Fruit fly (Drosophila melanogaster) whole organism, embryonic: ENCODE measurements around the gene CG9986.

Experiments used
- Antp ChIP-seq: fragments of 200-800 bp; sonication (Bioruptor generic); optimal IDR thresholded peaks from 3 replicates; lab custom pipeline; 2016; ENCODE audit warnings: missing biosample characterization, missing genetic modification characterization
- Atf3 ChIP-seq: fragments of 200-800 bp; sonication (Bioruptor generic); optimal IDR thresholded peaks from 3 replicates; lab custom pipeline; 2016; ENCODE audit warnings: missing biosample characterization, missing genetic modification characterization
- Bdp1 ChIP-seq: fragments of 200-800 bp; sonication (Bioruptor generic); optimal IDR thresholded peaks from 3 replicates; lab custom pipeline; 2016; ENCODE audit warnings: missing biosample characterization, missing genetic modification characterization
- Bgb ChIP-seq: fragments of 200-800 bp; sonication (Bioruptor generic); IDR thresholded peaks from 2 replicates; pipeline ENCODE4 v1.3.6; 2022; ENCODE audit warnings: missing biosample characterization, missing genetic modification characterization; ENCODE audit not compliant: partially characterized antibody
- C15 ChIP-seq: fragments of 200-800 bp; sonication (Bioruptor generic); IDR thresholded peaks from 3 replicates; pipeline ENCODE4 v1.3.6; 2022; ENCODE audit warnings: missing biosample characterization, missing genetic modification characterization
- CG10209 ChIP-seq: fragments of 200-800 bp; sonication (Bioruptor generic); optimal IDR thresholded peaks from 3 replicates; lab custom pipeline; 2017; ENCODE audit warnings: missing biosample characterization, mild to moderate bottlenecking, missing genetic modification characterization, missing genetic modification reagents
- CG10959 ChIP-seq: fragments of 200-800 bp; sonication (Bioruptor generic); IDR thresholded peaks from 2 replicates; pipeline ENCODE4 v1.3.6; 2022; ENCODE audit warnings: missing biosample characterization, missing genetic modification characterization
- CG13123 ChIP-seq: fragments of 200-800 bp; sonication (Bioruptor generic); optimal IDR thresholded peaks from 2 replicates; lab custom pipeline; 2016; ENCODE audit warnings: missing biosample characterization, missing genetic modification characterization
- CG14860 ChIP-seq: fragments of 200-800 bp; sonication (Bioruptor generic); IDR thresholded peaks from 3 replicates; pipeline ENCODE4 v1.3.6; 2022; ENCODE audit warnings: missing biosample characterization, missing genetic modification characterization; ENCODE audit not compliant: partially characterized antibody
- CG15479 ChIP-seq: fragments of 200-800 bp; sonication (Bioruptor generic); optimal IDR thresholded peaks from 3 replicates; lab custom pipeline; 2019; ENCODE audit warnings: missing biosample characterization, mild to moderate bottlenecking, missing genetic modification characterization, moderate library complexity
- CG2116 ChIP-seq: fragments of 200-800 bp; sonication (Bioruptor generic); optimal IDR thresholded peaks from 3 replicates; lab custom pipeline; 2018; ENCODE audit warnings: missing biosample characterization, mild to moderate bottlenecking, missing genetic modification characterization
- CG2129 ChIP-seq: fragments of 200-800 bp; sonication (Bioruptor generic); IDR thresholded peaks from 2 replicates; pipeline ENCODE4 v1.3.6; 2022; ENCODE audit warnings: missing biosample characterization, missing genetic modification characterization; ENCODE audit not compliant: partially characterized antibody
- CG2712 ChIP-seq: fragments of 200-800 bp; optimal IDR thresholded peaks from 3 replicates; lab custom pipeline; 2019; ENCODE audit warnings: missing biosample characterization, mild to moderate bottlenecking, missing genetic modification characterization, moderate library complexity
- CG2875 ChIP-seq: fragments of 200-800 bp; sonication (Bioruptor generic); optimal IDR thresholded peaks from 2 replicates; lab custom pipeline; 2017; ENCODE audit warnings: missing biosample characterization, mild to moderate bottlenecking, missing genetic modification characterization, missing genetic modification reagents
- CG32767 ChIP-seq: fragments of 200-800 bp; sonication (Bioruptor generic); IDR thresholded peaks from 2 replicates; pipeline ENCODE4 v1.3.6; 2022; ENCODE audit warnings: missing biosample characterization, missing genetic modification characterization
- CG5180 ChIP-seq: fragments of 200-800 bp; sonication (Bioruptor generic); optimal IDR thresholded peaks from 3 replicates; lab custom pipeline; 2017; ENCODE audit warnings: missing biosample characterization, missing genetic modification characterization, mild to moderate bottlenecking, moderate library complexity, missing genetic modification reagents
- CG6272 ChIP-seq: fragments of 200-800 bp; sonication (Bioruptor generic); IDR thresholded peaks from 2 replicates; pipeline ENCODE4 v1.3.6; 2022; ENCODE audit warnings: missing biosample characterization, missing genetic modification characterization
- CG6683 ChIP-seq: fragments of 200-800 bp; sonication (Bioruptor generic); optimal IDR thresholded peaks from 2 replicates; lab custom pipeline; 2017; ENCODE audit warnings: missing biosample characterization, mild to moderate bottlenecking, missing genetic modification characterization, missing genetic modification reagents
- CG8290 ChIP-seq, 3 experiments: fragments of 200-800 bp; sonication (Bioruptor generic); optimal IDR thresholded peaks; 2 replicates each; lab custom pipeline; 2016 to 2019; ENCODE audit warnings: missing biosample characterization in 3 of 3, missing genetic modification characterization in 3 of 3, mild to moderate bottlenecking in 2 of 3, moderate library complexity in 1 of 3
- CG8765 ChIP-seq: fragments of 200-800 bp; sonication (Bioruptor generic); IDR thresholded peaks from 2 replicates; pipeline ENCODE4 v1.3.6; 2022; ENCODE audit warnings: missing biosample characterization, missing genetic modification characterization
- CG9215 ChIP-seq: fragments of 200-800 bp; sonication (Bioruptor generic); IDR thresholded peaks from 2 replicates; pipeline ENCODE4 v1.3.6; 2022; ENCODE audit warnings: missing biosample characterization, missing genetic modification characterization
- CG9876 ChIP-seq: fragments of 200-800 bp; sonication (Bioruptor generic); optimal IDR thresholded peaks from 2 replicates; lab custom pipeline; 2016; ENCODE audit warnings: missing biosample characterization, missing genetic modification characterization
- Doc2 ChIP-seq: fragments of 200-800 bp; sonication (Bioruptor generic); IDR thresholded peaks from 2 replicates; pipeline ENCODE4 v1.3.6; 2022; ENCODE audit warnings: missing biosample characterization, missing genetic modification characterization
- Ets97D ChIP-seq: fragments of 200-800 bp; sonication (Bioruptor generic); optimal IDR thresholded peaks from 3 replicates; lab custom pipeline; 2016; ENCODE audit warnings: missing biosample characterization, missing genetic modification characterization
- Hey ChIP-seq: fragments of 200-800 bp; sonication (Bioruptor generic); optimal IDR thresholded peaks from 3 replicates; lab custom pipeline; 2018; ENCODE audit warnings: missing biosample characterization, mild to moderate bottlenecking, missing genetic modification characterization
- Hr78 ChIP-seq, 2 experiments: fragments of 200-800 bp in 1 of 2; fragments of >200 bp in 1 of 2; sonication (Bioruptor generic) in 1 of 2; optimal IDR thresholded peaks; 2 replicates each; lab custom pipeline; 2017 to 2019; ENCODE audit warnings: missing biosample characterization in 2 of 2, missing genetic modification characterization in 2 of 2, mild to moderate bottlenecking in 1 of 2, moderate library complexity in 1 of 2
- Jarid2 ChIP-seq: fragments of 200-800 bp; sonication (Bioruptor generic); optimal IDR thresholded peaks from 3 replicates; lab custom pipeline; 2017; ENCODE audit warnings: mild to moderate bottlenecking, missing biosample characterization, missing genetic modification reagents, missing genetic modification characterization
- NC2β ChIP-seq: fragments of 200-800 bp; sonication (Bioruptor generic); optimal IDR thresholded peaks from 2 replicates; lab custom pipeline; 2016; ENCODE audit warnings: missing biosample characterization, missing genetic modification characterization
- Opbp ChIP-seq: fragments of 200-800 bp; sonication (Bioruptor generic); IDR thresholded peaks from 3 replicates; pipeline ENCODE4 v1.3.6; 2022; ENCODE audit warnings: missing biosample characterization, missing genetic modification characterization; ENCODE audit not compliant: partially characterized antibody
- Sin3A ChIP-seq: fragments of >200 bp; optimal IDR thresholded peaks from 2 replicates; lab custom pipeline; 2018
- Six4 ChIP-seq: fragments of 200-800 bp; sonication (Bioruptor generic); optimal IDR thresholded peaks from 2 replicates; lab custom pipeline; 2016; ENCODE audit warnings: missing biosample characterization, missing genetic modification characterization
- amos ChIP-seq: fragments of 200-800 bp; sonication (Bioruptor generic); IDR thresholded peaks from 2 replicates; pipeline ENCODE4 v1.3.6; 2022; ENCODE audit warnings: missing biosample characterization, missing genetic modification characterization; ENCODE audit not compliant: partially characterized antibody
- aop ChIP-seq: fragments of 200-800 bp; sonication (Bioruptor generic); IDR thresholded peaks from 2 replicates; pipeline ENCODE4 v1.3.6; 2022; ENCODE audit warnings: missing biosample characterization, missing genetic modification characterization
- bsh ChIP-seq, 2 experiments: fragments of 200-800 bp; sonication (Bioruptor generic); optimal IDR thresholded peaks; 2 replicates each; lab custom pipeline; 2017 to 2018; ENCODE audit warnings: mild to moderate bottlenecking in 2 of 2, missing biosample characterization in 2 of 2, missing genetic modification characterization in 2 of 2, moderate library complexity in 1 of 2
- disco-r ChIP-seq: fragments of 200-800 bp; sonication (Bioruptor generic); optimal IDR thresholded peaks from 2 replicates; lab custom pipeline; 2016; ENCODE audit warnings: missing biosample characterization, missing genetic modification characterization
- grau ChIP-seq: fragments of 200-800 bp; optimal IDR thresholded peaks from 3 replicates; lab custom pipeline; 2019; ENCODE audit warnings: missing biosample characterization, mild to moderate bottlenecking, missing genetic modification characterization, moderate library complexity
- gsb-n ChIP-seq: fragments of 200-800 bp; sonication (Bioruptor generic); optimal IDR thresholded peaks from 3 replicates; lab custom pipeline; 2018; ENCODE audit warnings: missing biosample characterization, mild to moderate bottlenecking, missing genetic modification characterization
- hb ChIP-seq: fragments of 200-800 bp; sonication (Bioruptor generic); IDR thresholded peaks from 3 replicates; pipeline ENCODE4 v1.3.6; 2022; ENCODE audit warnings: missing biosample characterization, missing genetic modification characterization; ENCODE audit not compliant: partially characterized antibody
- hkb ChIP-seq, 2 experiments: fragments of 200-800 bp in 1 of 2; fragments of >200 bp in 1 of 2; sonication (Bioruptor generic) in 1 of 2; IDR thresholded peaks in 1 of 2; optimal IDR thresholded peaks in 1 of 2; 2 replicates each; pipeline versions ENCODE4 v1.3.6 to Lab custom; 2017 to 2022; ENCODE audit warnings: missing biosample characterization in 1 of 2, missing genetic modification characterization in 1 of 2
- insv ChIP-seq, 2 experiments: fragments of 200-800 bp; sonication (Bioruptor generic); optimal IDR thresholded peaks; 3 replicates each; lab custom pipeline; 2016 to 2018; ENCODE audit warnings: missing biosample characterization in 2 of 2, missing genetic modification characterization in 2 of 2
- jigr1 ChIP-seq: fragments of 200-800 bp; sonication (Bioruptor generic); IDR thresholded peaks from 3 replicates; pipeline ENCODE4 v1.3.6; 2022; ENCODE audit warnings: missing biosample characterization, missing genetic modification characterization
- jing ChIP-seq: fragments of 200-800 bp; sonication (Bioruptor generic); optimal IDR thresholded peaks from 2 replicates; lab custom pipeline; 2018; ENCODE audit warnings: missing biosample characterization, mild to moderate bottlenecking, missing genetic modification characterization
- mirr ChIP-seq: fragments of 200-800 bp; sonication (Bioruptor generic); optimal IDR thresholded peaks from 3 replicates; lab custom pipeline; 2018; ENCODE audit warnings: missing biosample characterization, mild to moderate bottlenecking, missing genetic modification characterization
- odd ChIP-seq: fragments of 200-800 bp; sonication (Bioruptor generic); optimal IDR thresholded peaks from 2 replicates; lab custom pipeline; 2017; ENCODE audit warnings: missing biosample characterization, mild to moderate bottlenecking, missing genetic modification characterization
- scrt ChIP-seq: fragments of 200-800 bp; sonication (Bioruptor generic); optimal IDR thresholded peaks from 2 replicates; lab custom pipeline; 2018; ENCODE audit warnings: missing biosample characterization, mild to moderate bottlenecking, missing genetic modification characterization, moderate library complexity
- sna ChIP-seq: fragments of 200-800 bp; sonication (Bioruptor generic); IDR thresholded peaks from 2 replicates; pipeline ENCODE4 v1.3.6; 2022; ENCODE audit warnings: missing biosample characterization, missing genetic modification characterization; ENCODE audit not compliant: partially characterized antibody
- tin ChIP-seq: fragments of 200-800 bp; sonication (Bioruptor generic); optimal IDR thresholded peaks from 3 replicates; lab custom pipeline; 2016; ENCODE audit warnings: missing biosample characterization, missing genetic modification characterization
- tna ChIP-seq: fragments of 200-800 bp; sonication (Bioruptor generic); IDR thresholded peaks from 2 replicates; pipeline ENCODE4 v1.3.6; 2022; ENCODE audit warnings: missing biosample characterization, missing genetic modification characterization; ENCODE audit not compliant: partially characterized antibody
- zen ChIP-seq: fragments of 200-800 bp; sonication (Bioruptor generic); optimal IDR thresholded peaks from 3 replicates; lab custom pipeline; 2018; ENCODE audit warnings: missing biosample characterization, mild to moderate bottlenecking, missing genetic modification characterization, moderate library complexity

CG9986 gene

dm6 chr3R:28631753-28632152 lies 25.9 kb downstream of the CG9986 start (continued):
- peak; percentile 66 for TF ChIP-seq Six4 (GFP tag; lab: Kevin White, UChicago)
- TF ChIP-seq CG2129 (GFP tag; lab: Robert Waterston, UW) = no peak
- no peak for TF ChIP-seq jigr1
- TF ChIP-seq odd = no peak
- TF ChIP-seq mirr = no peak
- no peak for TF ChIP-seq CG9215 (GFP tag; lab: Robert Waterston, UW)
- TF ChIP-seq CG15479 (GFP tag; lab: Kevin White, UChicago) = peak; percentile 46
- no peak for TF ChIP-seq Opbp (GFP tag; lab: Robert Waterston, UW)
- TF ChIP-seq tna (GFP tag; lab: Robert Waterston, UW) = no peak
- peak; percentile 20 for TF ChIP-seq Bdp1
- TF ChIP-seq amos (GFP tag; lab: Robert Waterston, UW) = no peak
- no peak for TF ChIP-seq Hey (tag; lab: Kevin White, UChicago)
- TF ChIP-seq CG13123 (GFP tag; lab: Kevin White, UChicago) = no peak
- TF ChIP-seq gsb-n = peak; percentile 44
- peak; percentile 14 for TF ChIP-seq jing (GFP tag; lab: Kevin White, UChicago)
- TF ChIP-seq Ets97D (GFP tag; lab: Kevin White, UChicago) = no peak
- TF ChIP-seq CG8765 (GFP tag; lab: Robert Waterston, UW) = peak; percentile 83
- peak; percentile 2 for TF ChIP-seq CG5180
- peak; percentile 35 for TF ChIP-seq CG2875 (GFP tag; lab: Kevin White, UChicago)
- peak in 1 of 2 experiments; percentile 40 for TF ChIP-seq bsh (GFP tag; optimal IDR thresholded peaks at IDR 0.05; lab: Kevin White, UChicago)
- TF ChIP-seq CG2116 = peak; percentile 1
- TF ChIP-seq CG10959 (GFP tag; lab: Robert Waterston, UW) = peak; percentile 67
- TF ChIP-seq tin (GFP tag; lab: Kevin White, UChicago) = peak; percentile 80
- peak; percentile 1 for TF ChIP-seq CG8290 (GFP tag; optimal IDR thresholded peaks at IDR 0.05; lab: Kevin White, UChicago)
- peak in 1 of 2 experiments; percentile 50 for TF ChIP-seq CG8290 (tag; optimal IDR thresholded peaks at IDR 0.05; lab: Kevin White, UChicago)
- no peak for TF ChIP-seq hb (GFP tag; lab: Robert Waterston, UW)
- TF ChIP-seq CG10209 (GFP tag; lab: Kevin White, UChicago) = peak; percentile 35
- no peak for TF ChIP-seq Doc2 (GFP tag; lab: Robert Waterston, UW)
- no peak for TF ChIP-seq CG32767 (GFP tag; lab: Robert Waterston, UW)
- TF ChIP-seq hkb (optimal IDR thresholded peaks at IDR 0.05; lab: Kevin White, UChicago) = no peak
- peak; percentile 50; the same call in 1 of the 2 replicates for TF ChIP-seq hkb (GFP tag; IDR thresholded peaks at IDR 0.05; lab: Robert Waterston, UW)
- TF ChIP-seq disco-r (GFP tag; lab: Kevin White, UChicago) = peak; percentile 24
- TF ChIP-seq zen = peak; percentile 97
- no peak for TF ChIP-seq aop (GFP tag; lab: Robert Waterston, UW)
- TF ChIP-seq CG2712 (tag; lab: Kevin White, UChicago) = peak; percentile 70
- TF ChIP-seq CG6272 = no peak
- TF ChIP-seq Atf3 (GFP tag; lab: Kevin White, UChicago) = no peak
- TF ChIP-seq scrt (GFP tag; lab: Kevin White, UChicago) = peak; percentile 9
- TF ChIP-seq grau (tag; lab: Kevin White, UChicago) = peak; percentile 40
- TF ChIP-seq Hr78 (GFP tag; optimal IDR thresholded peaks at IDR 0.05; lab: Kevin White, UChicago) = no peak
- TF ChIP-seq Jarid2 (GFP tag; lab: Kevin White, UChicago) = peak; percentile 3
- peak; percentile 41 for TF ChIP-seq CG9876 (GFP tag; lab: Kevin White, UChicago)
- TF ChIP-seq Sin3A = no peak
- TF ChIP-seq sna (GFP tag; lab: Robert Waterston, UW) = no peak
- TF ChIP-seq Bgb (GFP tag; lab: Robert Waterston, UW) = no peak
- no peak for TF ChIP-seq CG14860 (GFP tag; lab: Robert Waterston, UW)
- TF ChIP-seq NC2β (GFP tag; lab: Kevin White, UChicago) = peak; percentile 26
- TF ChIP-seq CG6683 (GFP tag; lab: Kevin White, UChicago) = no peak
- no peak for TF ChIP-seq C15 (GFP tag; lab: Robert Waterston, UW)
- peak; percentile 60 for TF ChIP-seq Antp
- TF ChIP-seq insv (GFP tag; optimal IDR thresholded peaks at IDR 0.05; lab: Kevin White, UChicago) = no peak
